Worm (Caenorhabditis elegans) whole organism, L2 larva: ENCODE data around the gene hlh-19.

Experiments
- C34F6.9 ChIP-seq: fragments of 150-350 bp; optimal IDR thresholded peaks from 2 replicates; lab custom pipeline; 2014; ENCODE audit warnings: missing biosample characterization, missing genetic modification characterization
- ceh-82 ChIP-seq: fragments of 150-350 bp; optimal IDR thresholded peaks from 2 replicates; lab custom pipeline; 2014; ENCODE audit warnings: missing biosample characterization, missing genetic modification characterization
- fos-1 ChIP-seq: fragments of 150-350 bp; optimal IDR thresholded peaks from 2 replicates; lab custom pipeline; 2014; ENCODE audit warnings: missing biosample characterization, missing genetic modification characterization
- lin-13 ChIP-seq: fragments of 150-350 bp; optimal IDR thresholded peaks from 2 replicates; lab custom pipeline; 2014; ENCODE audit warnings: missing biosample characterization, missing genetic modification reagents, missing genetic modification characterization
- mdl-1 ChIP-seq, 2 experiments: fragments of 150-350 bp in 1 of 2; sonication (generic microtip) in 1 of 2; optimal IDR thresholded peaks; 2 replicates each; lab custom pipeline; 2017; ENCODE audit warnings: missing biosample characterization in 2 of 2, missing genetic modification characterization in 2 of 2
- nhr-129 ChIP-seq: fragments of 150-350 bp; optimal IDR thresholded peaks from 2 replicates; lab custom pipeline; 2014; ENCODE audit warnings: missing biosample characterization, missing genetic modification characterization
- nhr-23 ChIP-seq: fragments of 150-350 bp; optimal IDR thresholded peaks from 2 replicates; lab custom pipeline; 2014; ENCODE audit warnings: missing biosample characterization, missing genetic modification reagents, missing genetic modification characterization
- snpc-4 ChIP-seq: fragments of 150-350 bp; optimal IDR thresholded peaks from 2 replicates; lab custom pipeline; 2014; ENCODE audit warnings: missing biosample characterization, missing genetic modification characterization
- unc-39 ChIP-seq: fragments of 150-350 bp; optimal IDR thresholded peaks from 2 replicates; lab custom pipeline; 2014; ENCODE audit warnings: missing biosample characterization, missing genetic modification characterization
- unc-55 ChIP-seq: fragments of 150-350 bp; sonication (generic microtip); optimal IDR thresholded peaks from 3 replicates; lab custom pipeline; 2014; ENCODE audit warnings: missing biosample characterization, missing genetic modification reagents, missing genetic modification characterization
- unc-62 ChIP-seq: fragments of 150-350 bp; optimal IDR thresholded peaks from 2 replicates; lab custom pipeline; 2014; ENCODE audit warnings: missing biosample characterization, missing genetic modification reagents, missing genetic modification characterization
- ztf-11 ChIP-seq: sonication (generic microtip); optimal IDR thresholded peaks from 2 replicates; lab custom pipeline; 2017; ENCODE audit warnings: missing biosample characterization, missing genetic modification characterization

DNA sequence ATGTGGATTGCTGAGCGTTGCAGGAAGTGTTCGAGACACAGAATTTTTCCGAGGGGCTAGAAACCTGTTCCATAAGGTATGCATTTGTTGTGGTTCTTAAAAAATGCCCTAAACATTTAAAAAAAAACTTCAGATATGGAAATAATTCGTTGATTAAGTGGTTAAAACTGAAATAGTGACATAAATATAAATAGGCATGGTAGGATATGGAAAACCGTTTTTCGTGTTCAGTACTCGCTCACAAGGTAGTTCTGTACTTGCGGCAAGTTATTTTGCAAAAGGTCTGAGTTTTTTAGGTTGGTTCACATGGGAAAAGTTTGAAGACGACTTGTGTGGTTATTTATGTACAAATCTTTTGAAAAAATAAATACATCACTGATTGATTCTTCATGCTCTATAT is 36.2 kb downstream of the hlh-19 start, which contains the start of gene B0310.3:
- TF ChIP-seq unc-55 (GFP tag; lab: Kevin White, UChicago) (no peak), ztf-11 (no peak), snpc-4 (tag; lab: Kevin White, UChicago) (no peak), mdl-1 (tag; optimal IDR thresholded peaks at IDR 0.05; lab: Kevin White, UChicago) (no peak), C34F6.9 (tag; lab: Kevin White, UChicago) (no peak), unc-39 (no peak), nhr-23 (tag; lab: Kevin White, UChicago) (no peak), nhr-129 (tag; lab: Kevin White, UChicago) (no peak), lin-13 (GFP tag; lab: Kevin White, UChicago) (no peak), unc-62 (no peak), fos-1 (tag; lab: Kevin White, UChicago) (no peak), ceh-82 (tag; lab: Kevin White, UChicago) (no peak)
